Worm (Caenorhabditis elegans): ENCODE results near the gene nas-21.

nas-21 gene

DNA sequence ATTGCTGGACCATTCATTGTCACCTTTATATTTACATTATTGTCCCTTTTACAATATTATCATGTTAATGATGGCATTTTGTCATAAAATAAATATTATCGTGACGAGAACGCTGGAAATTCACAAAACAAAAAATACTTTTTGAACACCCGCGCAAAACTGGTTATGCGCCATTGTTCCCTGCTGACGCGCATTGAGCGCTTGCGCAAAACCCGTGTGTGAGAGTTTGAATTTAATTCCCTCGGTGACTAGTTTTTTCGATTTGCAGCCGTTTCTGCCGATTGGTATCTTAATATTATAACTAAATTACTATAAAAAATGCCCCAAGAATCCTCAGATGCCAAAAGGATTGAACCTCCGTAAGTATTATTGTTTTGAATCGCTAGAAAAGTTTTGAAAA, 49.1 kb downstream of the nas-21 start, which contains the start of gene pafo-1 (continued):
- TF ChIP-seq npax-4 (tag; optimal IDR thresholded peaks at IDR 0.05), result no peak
- TF ChIP-seq elt-4 (tag; optimal IDR thresholded peaks at IDR 0.05), result no peak
- TF ChIP-seq ztf-16 (tag; optimal IDR thresholded peaks at IDR 0.05), result peak; percentile 57
- TF ChIP-seq ceh-22 (tag; optimal IDR thresholded peaks at IDR 0.05), result no peak
- TF ChIP-seq pag-3 (tag; optimal IDR thresholded peaks at IDR 0.05; ENCODE audit: borderline replicate concordance), result no peak
- TF ChIP-seq ceh-2 (tag; optimal IDR thresholded peaks at IDR 0.05), result no peak
- TF ChIP-seq K09A11.1 (tag; optimal IDR thresholded peaks at IDR 0.05; ENCODE audit: insufficient read depth), result peak; percentile 33
- TF ChIP-seq unc-86 (tag; optimal IDR thresholded peaks at IDR 0.05), result peak; percentile 52
- no peak for TF ChIP-seq eyg-1 (tag; optimal IDR thresholded peaks at IDR 0.05)
- no peak for TF ChIP-seq T23F11.4 (GFP tag; optimal IDR thresholded peaks at IDR 0.05)
- TF ChIP-seq sox-2 (GFP tag; IDR thresholded peaks at IDR 0.05), result 0 out of 2 replicates have a peak, but pooled peaks have one; percentile 33
- peak; percentile 33 for TF ChIP-seq ceh-48 (tag; optimal IDR thresholded peaks at IDR 0.05)
- TF ChIP-seq hlh-30 (tag; optimal IDR thresholded peaks at IDR 0.05; ENCODE audit: insufficient read depth), result peak; percentile 29
- peak; percentile 36 for TF ChIP-seq ceh-14 (tag; optimal IDR thresholded peaks at IDR 0.05)
- TF ChIP-seq zip-5 (tag; optimal IDR thresholded peaks at IDR 0.05), result peak; percentile 9
- peak; percentile 50; the same call in 1 of the 2 replicates for TF ChIP-seq unc-3 (GFP tag; conservative IDR thresholded peaks at IDR 0.05)
- TF ChIP-seq unc-3 (tag; optimal IDR thresholded peaks at IDR 0.05), result peak; percentile 49
- no peak for TF ChIP-seq F13H6.1 (tag; optimal IDR thresholded peaks at IDR 0.05)
- TF ChIP-seq C38D4.7 (GFP tag; optimal IDR thresholded peaks at IDR 0.05), result peak; percentile 30
- TF ChIP-seq K02D7.2 (tag; optimal IDR thresholded peaks at IDR 0.05), result no peak
- no peak for TF ChIP-seq fkh-10 (GFP tag; optimal IDR thresholded peaks at IDR 0.05)
- TF ChIP-seq ceh-18 (tag; optimal IDR thresholded peaks at IDR 0.05), result peak; percentile 30
- no peak for TF ChIP-seq ceh-34 (tag; optimal IDR thresholded peaks at IDR 0.05)
- TF ChIP-seq tbx-7 (tag; optimal IDR thresholded peaks at IDR 0.05), result peak; percentile 16
- TF ChIP-seq syd-9 (tag; optimal IDR thresholded peaks at IDR 0.05), result no peak
- no peak for TF ChIP-seq pha-2 (tag; optimal IDR thresholded peaks at IDR 0.05)
- peak; percentile 63 for TF ChIP-seq che-1 (tag; optimal IDR thresholded peaks at IDR 0.05)
- no peak for TF ChIP-seq C08G9.2 (tag; optimal IDR thresholded peaks at IDR 0.05)
- TF ChIP-seq ets-4 (tag; optimal IDR thresholded peaks at IDR 0.05), result peak; percentile 9
- peak; percentile 50 for TF ChIP-seq gmeb-2 (tag; optimal IDR thresholded peaks at IDR 0.05)
- TF ChIP-seq nfya-1 (tag; optimal IDR thresholded peaks at IDR 0.05), result peak; percentile 73
- no peak for TF ChIP-seq pax-1 (tag; optimal IDR thresholded peaks at IDR 0.05)
